Fruit fly (Drosophila melanogaster) whole organism, pupa: ENCODE results near the gene Tpst.
A peak's percentile ranks its signal among the peaks of the same experiment; 100 is the strongest.

Experiments used
- CG10348 ChIP-seq: fragments of 200-800 bp; sonication (Bioruptor generic); IDR thresholded peaks from 2 replicates; pipeline ENCODE4 v1.3.6; 2022; ENCODE audit warnings: missing biosample characterization, missing genetic modification characterization
- CG12605 ChIP-seq: fragments of 200-800 bp; sonication (Bioruptor generic); IDR thresholded peaks from 2 replicates; pipeline ENCODE4 v1.3.6; 2022; ENCODE audit warnings: missing biosample characterization, missing genetic modification characterization
- CG15710 ChIP-seq: fragments of 200-800 bp; sonication (Bioruptor generic); optimal IDR thresholded peaks from 2 replicates; lab custom pipeline; 2018; ENCODE audit warnings: missing biosample characterization, mild to moderate bottlenecking, missing genetic modification characterization, moderate library complexity
- CG32121 ChIP-seq: fragments of 200-800 bp; sonication (Bioruptor generic); IDR thresholded peaks from 2 replicates; pipeline ENCODE4 v1.3.6; 2022; ENCODE audit warnings: missing biosample characterization, missing genetic modification characterization
- CG34367 ChIP-seq: fragments of 200-800 bp; sonication (Bioruptor generic); optimal IDR thresholded peaks from 2 replicates; lab custom pipeline; 2018; ENCODE audit warnings: missing biosample characterization, mild to moderate bottlenecking, missing genetic modification characterization
- CG4496 ChIP-seq: fragments of 200-800 bp; sonication (Bioruptor generic); IDR thresholded peaks from 3 replicates; pipeline ENCODE4 v1.3.6; 2022; ENCODE audit warnings: missing biosample characterization, missing genetic modification characterization
- CG9948 ChIP-seq: fragments of 200-800 bp; sonication (Bioruptor generic); optimal IDR thresholded peaks from 2 replicates; lab custom pipeline; 2018; ENCODE audit warnings: missing biosample characterization, mild to moderate bottlenecking, missing genetic modification characterization, moderate library complexity
- D1 ChIP-seq: fragments of 200-800 bp; sonication (Bioruptor generic); optimal IDR thresholded peaks from 2 replicates; lab custom pipeline; 2018; ENCODE audit warnings: missing biosample characterization, mild to moderate bottlenecking, missing genetic modification characterization, moderate library complexity
- EcR ChIP-seq: fragments of 200-800 bp; sonication (Bioruptor generic); optimal IDR thresholded peaks from 3 replicates; lab custom pipeline; 2019; ENCODE audit warnings: missing biosample characterization, missing genetic modification characterization, mild to moderate bottlenecking, moderate library complexity, missing genetic modification reagents
- Pif1B ChIP-seq: fragments of 200-800 bp; sonication (Bioruptor generic); optimal IDR thresholded peaks from 3 replicates; lab custom pipeline; 2016; ENCODE audit warnings: missing biosample characterization, missing genetic modification characterization
- Snoo ChIP-seq: fragments of 200-800 bp; sonication (Bioruptor generic); optimal IDR thresholded peaks from 3 replicates; lab custom pipeline; 2017; ENCODE audit warnings: missing biosample characterization, mild to moderate bottlenecking, missing genetic modification characterization, inconsistent platforms

- TF ChIP-seq CG4496 (peak; percentile 87), CG34367 (tag; lab: Kevin White, UChicago) (peak; percentile 76), EcR (no peak), D1 (tag; lab: Kevin White, UChicago) (no peak), CG9948 (tag; lab: Kevin White, UChicago) (peak; percentile 71), Snoo (tag; lab: Kevin White, UChicago) (peak; percentile 88), CG15710 (tag; lab: Kevin White, UChicago) (peak; percentile 81), CG32121 (GFP tag; lab: Robert Waterston, UW) (peak; percentile 90), CG12605 (peak; percentile 76), Pif1B (GFP tag; lab: Kevin White, UChicago) (peak; percentile 85), CG10348 (0 out of 2 replicates have a peak, but pooled peaks have one; percentile 16)
These were observed 52.9 kb downstream of the Tpst start, which contains the start of the genes tth and Tango2 for dm6 chrX:13616417-13617050.
